Worm (Caenorhabditis elegans): ENCODE results near the gene hlb-1.

- TF ChIP-seq ama-1 (optimal IDR thresholded peaks at IDR 0.05), result no peak
- TF ChIP-seq scrt-1 (GFP tag; IDR thresholded peaks at IDR 0.05), result no peak
- no peak for TF ChIP-seq ceh-36 (tag; optimal IDR thresholded peaks at IDR 0.05)
- no peak for TF ChIP-seq tbx-11 (GFP tag; IDR thresholded peaks at IDR 0.05)
- no peak for TF ChIP-seq flt-1 (GFP tag; IDR thresholded peaks at IDR 0.05)
- TF ChIP-seq hnd-1 (tag; optimal IDR thresholded peaks at IDR 0.05), result no peak
- TF ChIP-seq ets-7 (tag; optimal IDR thresholded peaks at IDR 0.05), result no peak
Observed at ce11 chrX:13846024-13846423, 36.5 kb downstream of the hlb-1 start.

Data from whole organism, early embryonic.